Fruit fly (Drosophila melanogaster) whole organism, embryonic: ENCODE results near the gene Art4.

Source experiments
- Ada2b ChIP-seq: fragments of 200-800 bp; sonication (Bioruptor generic); IDR thresholded peaks from 2 replicates; pipeline ENCODE4 v1.3.6; 2022; ENCODE audit warnings: missing biosample characterization, missing genetic modification characterization
- Awh ChIP-seq: fragments of 200-800 bp; sonication (Bioruptor generic); IDR thresholded peaks from 2 replicates; pipeline ENCODE4, ENCODE4 v1.3.6; 2022; ENCODE audit warnings: missing biosample characterization, missing genetic modification characterization
- CG10959 ChIP-seq: fragments of 200-800 bp; sonication (Bioruptor generic); IDR thresholded peaks from 2 replicates; pipeline ENCODE4 v1.3.6; 2022; ENCODE audit warnings: missing biosample characterization, missing genetic modification characterization
- CG14014 ChIP-seq: fragments of 200-800 bp; sonication (Bioruptor generic); IDR thresholded peaks from 2 replicates; pipeline ENCODE4 v1.3.6; 2022; ENCODE audit warnings: missing biosample characterization, missing genetic modification characterization
- CG15479 ChIP-seq: fragments of 200-800 bp; sonication (Bioruptor generic); optimal IDR thresholded peaks from 3 replicates; lab custom pipeline; 2019; ENCODE audit warnings: missing biosample characterization, mild to moderate bottlenecking, missing genetic modification characterization, moderate library complexity
- CG18599 ChIP-seq: fragments of 200-800 bp; sonication (Bioruptor generic); optimal IDR thresholded peaks from 3 replicates; lab custom pipeline; 2017; ENCODE audit warnings: missing biosample characterization, missing genetic modification characterization, mild to moderate bottlenecking, moderate library complexity, missing genetic modification reagents
- CG31224 ChIP-seq: fragments of 200-800 bp; sonication (Bioruptor generic); IDR thresholded peaks from 2 replicates; pipeline ENCODE4 v1.3.6; 2022; ENCODE audit warnings: missing biosample characterization, missing genetic modification characterization
- CG32532 ChIP-seq: fragments of 200-800 bp; sonication (Bioruptor generic); IDR thresholded peaks from 2 replicates; pipeline ENCODE4 v1.3.6; 2022; ENCODE audit warnings: missing biosample characterization, missing genetic modification characterization
- CG3847 ChIP-seq: fragments of 200-800 bp; sonication (Bioruptor generic); IDR thresholded peaks from 2 replicates; pipeline ENCODE4 v1.3.6; 2022; ENCODE audit warnings: missing biosample characterization, missing genetic modification characterization
- CG42726 ChIP-seq: fragments of 200-800 bp; sonication (Bioruptor generic); IDR thresholded peaks from 2 replicates; pipeline ENCODE4 v1.3.6; 2022; ENCODE audit warnings: missing biosample characterization, missing genetic modification characterization; ENCODE audit not compliant: partially characterized antibody
- CG5180 ChIP-seq: fragments of 200-800 bp; sonication (Bioruptor generic); optimal IDR thresholded peaks from 3 replicates; lab custom pipeline; 2017; ENCODE audit warnings: missing biosample characterization, missing genetic modification characterization, mild to moderate bottlenecking, moderate library complexity, missing genetic modification reagents
- CG5245 ChIP-seq: fragments of 200-800 bp; sonication (Bioruptor generic); optimal IDR thresholded peaks from 3 replicates; lab custom pipeline; 2016; ENCODE audit warnings: missing biosample characterization, missing genetic modification characterization
- CG6689 ChIP-seq: fragments of 200-800 bp; sonication (Bioruptor generic); IDR thresholded peaks from 2 replicates; pipeline ENCODE4 v1.3.6; 2022; ENCODE audit warnings: missing biosample characterization, missing genetic modification characterization
- CG6765 ChIP-seq: fragments of 200-800 bp; sonication (Bioruptor generic); optimal IDR thresholded peaks from 3 replicates; lab custom pipeline; 2017; ENCODE audit warnings: missing biosample characterization, mild to moderate bottlenecking, missing genetic modification characterization
- CG8478 ChIP-seq: fragments of >200 bp; optimal IDR thresholded peaks from 2 replicates; lab custom pipeline; 2018
- Dek ChIP-seq: fragments of 200-800 bp; sonication (Bioruptor generic); optimal IDR thresholded peaks from 3 replicates; lab custom pipeline; 2019; ENCODE audit warnings: missing biosample characterization, mild to moderate bottlenecking, missing genetic modification characterization, moderate library complexity
- Dip2 ChIP-seq: fragments of 200-800 bp; sonication (Bioruptor generic); IDR thresholded peaks from 2 replicates; pipeline ENCODE4 v1.3.6; 2022; ENCODE audit warnings: missing biosample characterization, missing genetic modification characterization
- E2f1 ChIP-seq: fragments of 200-800 bp; sonication (Bioruptor generic); IDR thresholded peaks from 2 replicates; pipeline ENCODE4 v1.3.6; 2022; ENCODE audit warnings: missing biosample characterization, missing genetic modification characterization
- E2f2 ChIP-seq: fragments of 200-800 bp; sonication (Bioruptor generic); IDR thresholded peaks from 2 replicates; pipeline ENCODE4 v1.3.6; 2022; ENCODE audit warnings: missing biosample characterization, missing genetic modification characterization
- Ets65A ChIP-seq: fragments of 200-800 bp; sonication (Bioruptor generic); peaks from one replicate; lab custom pipeline; 2016; ENCODE audit warnings: missing biosample characterization, missing genetic modification characterization
- Hey ChIP-seq: fragments of 200-800 bp; sonication (Bioruptor generic); optimal IDR thresholded peaks from 3 replicates; lab custom pipeline; 2018; ENCODE audit warnings: missing biosample characterization, mild to moderate bottlenecking, missing genetic modification characterization
- Pdp1 ChIP-seq, 2 experiments: fragments of 200-800 bp; sonication (Bioruptor generic); optimal IDR thresholded peaks; 3 replicates each; lab custom pipeline; 2016; ENCODE audit warnings: missing biosample characterization in 2 of 2, missing genetic modification characterization in 2 of 2, mild to moderate bottlenecking in 1 of 2, moderate library complexity in 1 of 2
- Trl ChIP-seq, 3 experiments: fragments of >200 bp in 2 of 3; fragments of 200-800 bp in 1 of 3; sonication (Bioruptor generic) in 1 of 3; optimal IDR thresholded peaks; 2 replicates in 1 of 3; 3 replicates in 2 of 3; lab custom pipeline; 2016 to 2017; ENCODE audit warnings: missing biosample characterization in 1 of 3, missing genetic modification characterization in 1 of 3
- cg ChIP-seq: fragments of 200-800 bp; sonication (Bioruptor generic); optimal IDR thresholded peaks from 3 replicates; lab custom pipeline; 2019; ENCODE audit warnings: missing biosample characterization, mild to moderate bottlenecking, missing genetic modification characterization, moderate library complexity
- chinmo ChIP-seq: fragments of 200-800 bp; sonication (Bioruptor generic); IDR thresholded peaks from 4 replicates; pipeline ENCODE4 v1.3.6; 2022; ENCODE audit warnings: missing biosample characterization, missing genetic modification characterization; ENCODE audit not compliant: partially characterized antibody
- crol ChIP-seq: fragments of 200-800 bp; sonication (Bioruptor generic); IDR thresholded peaks from 2 replicates; pipeline ENCODE4 v1.3.6; 2022; ENCODE audit warnings: missing biosample characterization, missing genetic modification characterization
- ems ChIP-seq: fragments of 200-800 bp; sonication (Bioruptor generic); optimal IDR thresholded peaks from 3 replicates; lab custom pipeline; 2016; ENCODE audit warnings: missing biosample characterization, missing genetic modification characterization
- ewg ChIP-seq: fragments of 200-800 bp; sonication (Bioruptor generic); optimal IDR thresholded peaks from 3 replicates; lab custom pipeline; 2017; ENCODE audit warnings: mild to moderate bottlenecking, missing biosample characterization, missing genetic modification reagents, missing genetic modification characterization
- eyg ChIP-seq: fragments of 200-800 bp; sonication (Bioruptor generic); optimal IDR thresholded peaks from 3 replicates; lab custom pipeline; 2016; ENCODE audit warnings: missing biosample characterization, missing genetic modification characterization
- fd102C ChIP-seq: fragments of 200-800 bp; sonication (Bioruptor generic); optimal IDR thresholded peaks from 2 replicates; lab custom pipeline; 2018; ENCODE audit warnings: missing biosample characterization, mild to moderate bottlenecking, missing genetic modification characterization, moderate library complexity
- grau ChIP-seq: fragments of 200-800 bp; optimal IDR thresholded peaks from 3 replicates; lab custom pipeline; 2019; ENCODE audit warnings: missing biosample characterization, mild to moderate bottlenecking, missing genetic modification characterization, moderate library complexity
- hkb ChIP-seq, 2 experiments: fragments of 200-800 bp in 1 of 2; fragments of >200 bp in 1 of 2; sonication (Bioruptor generic) in 1 of 2; IDR thresholded peaks in 1 of 2; optimal IDR thresholded peaks in 1 of 2; 2 replicates each; pipeline versions ENCODE4 v1.3.6 to Lab custom; 2017 to 2022; ENCODE audit warnings: missing biosample characterization in 1 of 2, missing genetic modification characterization in 1 of 2
- ken ChIP-seq: fragments of 200-800 bp; sonication (Bioruptor generic); IDR thresholded peaks from 3 replicates; pipeline ENCODE4 v1.3.6; 2022; ENCODE audit warnings: missing biosample characterization, missing genetic modification characterization
- klu ChIP-seq: fragments of 200-800 bp; sonication (Bioruptor generic); IDR thresholded peaks from 2 replicates; pipeline ENCODE4 v1.3.6; 2022; ENCODE audit warnings: missing biosample characterization, missing genetic modification characterization
- mld ChIP-seq: fragments of 200-800 bp; sonication (Bioruptor generic); IDR thresholded peaks from 3 replicates; pipeline ENCODE4 v1.3.6; 2022; ENCODE audit warnings: missing biosample characterization, missing genetic modification characterization; ENCODE audit not compliant: partially characterized antibody
- nom ChIP-seq: fragments of 200-800 bp; sonication (Bioruptor generic); optimal IDR thresholded peaks from 2 replicates; lab custom pipeline; 2017; ENCODE audit warnings: missing biosample characterization, missing genetic modification characterization, mild to moderate bottlenecking, moderate library complexity, missing genetic modification reagents
- onecut ChIP-seq: fragments of 200-800 bp; sonication (Bioruptor generic); IDR thresholded peaks from 2 replicates; pipeline ENCODE4 v1.3.6; 2022; ENCODE audit warnings: missing biosample characterization, missing genetic modification characterization
- pan ChIP-seq, 4 experiments: fragments of >200 bp in 3 of 4; fragments of 200-800 bp in 1 of 4; sonication (Bioruptor generic) in 1 of 4; optimal IDR thresholded peaks in 3 of 4; IDR thresholded peaks in 1 of 4; 2 replicates each; pipeline versions ENCODE4 v1.3.6 to Lab custom; 2017 to 2022; ENCODE audit warnings: missing biosample characterization in 2 of 4, missing genetic modification characterization in 2 of 4, mixed read lengths in 1 of 4
- pfk ChIP-seq: fragments of 200-800 bp; sonication (Bioruptor generic); optimal IDR thresholded peaks from 2 replicates; lab custom pipeline; 2018; ENCODE audit warnings: missing biosample characterization, mild to moderate bottlenecking, missing genetic modification characterization, moderate library complexity
- pita ChIP-seq: fragments of 200-800 bp; sonication (Bioruptor generic); optimal IDR thresholded peaks from 2 replicates; lab custom pipeline; 2017; ENCODE audit warnings: missing biosample characterization, mild to moderate bottlenecking, missing genetic modification characterization
- sens ChIP-seq: fragments of 200-800 bp; sonication (Bioruptor generic); peaks from one replicate; lab custom pipeline; 2016; ENCODE audit warnings: missing biosample characterization, missing genetic modification characterization
- so ChIP-seq: fragments of 200-800 bp; sonication (Bioruptor generic); IDR thresholded peaks from 3 replicates; pipeline ENCODE4 v1.3.6; 2022; ENCODE audit warnings: missing biosample characterization, missing genetic modification characterization
- sob ChIP-seq: fragments of 200-800 bp; sonication (Bioruptor generic); IDR thresholded peaks from 2 replicates; pipeline ENCODE4 v1.3.6; 2022; ENCODE audit warnings: missing biosample characterization, missing genetic modification characterization
- ssp ChIP-seq: fragments of 200-800 bp; sonication (Bioruptor generic); IDR thresholded peaks from 2 replicates; pipeline ENCODE4 v1.3.6; 2022; ENCODE audit warnings: missing biosample characterization, missing genetic modification characterization
- tap ChIP-seq: fragments of 200-800 bp; optimal IDR thresholded peaks from 3 replicates; lab custom pipeline; 2019; ENCODE audit warnings: missing biosample characterization, mild to moderate bottlenecking, missing genetic modification characterization, moderate library complexity
- trem ChIP-seq: fragments of 200-800 bp; optimal IDR thresholded peaks from 3 replicates; lab custom pipeline; 2019; ENCODE audit warnings: missing biosample characterization, mild to moderate bottlenecking, missing genetic modification characterization, moderate library complexity
- ttk ChIP-seq: fragments of 200-800 bp; sonication (Bioruptor generic); IDR thresholded peaks from 2 replicates; pipeline ENCODE4 v2.1.2; 2022; ENCODE audit warnings: missing biosample characterization, missing genetic modification characterization

Gene Art4

dm6 chr3R:9951679-9952078 is 34.2 kb downstream of the Art4 start (continued):
- TF ChIP-seq sob (GFP tag; lab: Robert Waterston, UW) (0 out of 2 replicates have a peak, but pooled peaks have one; percentile 34), CG6765 (GFP tag; lab: Kevin White, UChicago) (no peak), E2f2 (GFP tag; lab: Robert Waterston, UW) (no peak), ems (no peak), Ada2b (GFP tag; lab: Robert Waterston, UW) (no peak), CG3847 (no peak), tap (tag; lab: Kevin White, UChicago) (no peak), pita (GFP tag; lab: Kevin White, UChicago) (no peak), ttk (GFP tag; lab: Robert Waterston, UW) (0 out of 2 replicates have a peak, but pooled peaks have one; percentile 5), CG10959 (GFP tag; lab: Robert Waterston, UW) (no peak), so (GFP tag; lab: Robert Waterston, UW) (0 out of 3 replicates have a peak, but pooled peaks have one; percentile 14)

dm6 chr3R:9950984-9951383 is 34.9 kb downstream of the Art4 start:
- TF ChIP-seq grau (tag; lab: Kevin White, UChicago), result no peak
- TF ChIP-seq Ets65A, result peak; percentile 2
- no peak for TF ChIP-seq ken
- TF ChIP-seq CG14014 (GFP tag; lab: Robert Waterston, UW), result 0 out of 2 replicates have a peak, but pooled peaks have one; percentile 5
- TF ChIP-seq Dip2, result 0 out of 2 replicates have a peak, but pooled peaks have one; percentile 26
- TF ChIP-seq crol (GFP tag; lab: Robert Waterston, UW), result 0 out of 2 replicates have a peak, but pooled peaks have one; percentile 15
- 0 out of 2 replicates have a peak, but pooled peaks have one; percentile 9 for TF ChIP-seq Awh (GFP tag; lab: Robert Waterston, UW)
- TF ChIP-seq eyg (GFP tag; lab: Kevin White, UChicago), result no peak
- 0 out of 3 replicates have a peak, but pooled peaks have one; percentile 14 for TF ChIP-seq mld (GFP tag; lab: Robert Waterston, UW)

dm6 chr3R:9949903-9950302 is 36.0 kb downstream of the Art4 start:
- no peak for TF ChIP-seq CG18599
- TF ChIP-seq CG31224 (GFP tag; lab: Robert Waterston, UW), result no peak
- TF ChIP-seq sens (GFP tag; lab: Kevin White, UChicago), result peak; percentile 41
- TF ChIP-seq hkb (optimal IDR thresholded peaks at IDR 0.05; lab: Kevin White, UChicago), result no peak
- no peak for TF ChIP-seq hkb (GFP tag; IDR thresholded peaks at IDR 0.05; lab: Robert Waterston, UW)
- no peak for TF ChIP-seq Dek
- peak; percentile 72 for TF ChIP-seq ewg
- TF ChIP-seq Pdp1 (GFP tag; optimal IDR thresholded peaks at IDR 0.05; lab: Kevin White, UChicago), result peak in 1 of 2 experiments; percentile 80
- no peak for TF ChIP-seq klu (GFP tag; lab: Robert Waterston, UW)
- TF ChIP-seq trem (tag; lab: Kevin White, UChicago), result no peak
- no peak for TF ChIP-seq pfk (GFP tag; lab: Kevin White, UChicago)
- no peak for TF ChIP-seq fd102C (GFP tag; lab: Kevin White, UChicago)
- TF ChIP-seq Trl (optimal IDR thresholded peaks at IDR 0.05; lab: Kevin White, UChicago), result peak; percentile 18 to 34
- TF ChIP-seq Trl (GFP tag; optimal IDR thresholded peaks at IDR 0.05; lab: Kevin White, UChicago), result no peak
- peak; percentile 32 for TF ChIP-seq CG15479
- TF ChIP-seq CG5180 (GFP tag; lab: Kevin White, UChicago), result no peak
- TF ChIP-seq nom (GFP tag; lab: Kevin White, UChicago), result peak; percentile 9
- TF ChIP-seq ssp (GFP tag; lab: Robert Waterston, UW), result no peak
- TF ChIP-seq CG6689 (GFP tag; lab: Robert Waterston, UW), result no peak
- TF ChIP-seq CG5245 (GFP tag; lab: Kevin White, UChicago), result no peak
- no peak for TF ChIP-seq Hey
- no peak for TF ChIP-seq E2f1
- no peak for TF ChIP-seq onecut (GFP tag; lab: Robert Waterston, UW)
- TF ChIP-seq CG42726 (GFP tag; lab: Robert Waterston, UW), result no peak
- peak; percentile 47 for TF ChIP-seq cg (GFP tag; lab: Kevin White, UChicago)
- no peak for TF ChIP-seq pan (optimal IDR thresholded peaks at IDR 0.05; lab: Kevin White, UChicago)
- no peak for TF ChIP-seq pan (GFP tag; optimal IDR thresholded peaks at IDR 0.05 in 1 of 2, IDR thresholded peaks at IDR 0.05 in 1 of 2)
- TF ChIP-seq CG8478 (lab: Kevin White, UChicago), result peak; percentile 55
- peak; percentile 52; the same call in 1 of the 4 replicates for TF ChIP-seq chinmo (GFP tag; lab: Robert Waterston, UW)
- TF ChIP-seq CG32532 (GFP tag; lab: Robert Waterston, UW), result 0 out of 2 replicates have a peak, but pooled peaks have one; percentile 5
